Worm (Caenorhabditis elegans): ENCODE data around the gene F46B3.15.

DNA sequence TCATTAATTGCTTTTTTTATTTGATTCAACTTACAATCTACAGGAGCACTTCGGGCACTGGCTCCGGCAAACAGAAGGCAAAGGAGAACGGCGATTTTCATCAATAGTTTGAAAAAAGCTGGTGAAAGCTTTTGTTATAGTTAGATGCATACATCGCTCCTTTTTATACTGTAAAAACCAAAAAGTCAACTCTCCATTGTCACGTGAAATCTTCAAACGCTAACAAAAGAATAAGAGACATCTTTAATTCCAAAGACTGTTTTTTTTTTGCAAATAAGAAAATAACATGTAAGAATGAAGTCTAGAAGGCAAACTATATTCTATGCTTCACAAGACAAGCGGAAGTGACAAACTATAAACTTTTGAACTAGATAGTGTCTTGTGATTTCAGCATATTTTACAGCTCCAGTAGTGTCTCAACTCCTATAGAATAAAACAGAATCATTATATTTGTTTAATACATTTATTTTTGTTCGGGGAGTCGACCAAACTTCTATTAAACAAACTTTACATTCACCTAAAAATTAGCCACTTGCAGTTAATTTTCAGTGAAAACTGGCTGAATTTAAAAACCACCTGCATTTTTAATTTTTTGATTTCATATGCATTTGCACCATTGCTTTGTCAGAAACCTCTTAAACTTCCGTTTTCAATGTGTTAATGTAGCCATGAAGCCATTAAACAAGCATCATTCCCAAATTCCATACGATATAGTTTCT lies 7.3 kb downstream of the F46B3.15 start, which contains the start of the genes F46B3.9 and srz-18:
- TF ChIP-seq mdl-1 (tag; optimal IDR thresholded peaks at IDR 0.05) (no peak), ceh-82 (tag; optimal IDR thresholded peaks at IDR 0.05) (no peak)
